Worm (Caenorhabditis elegans) whole organism, L1 larva: Measurements from ENCODE around the gene R144.10.

Experiments
- C04F5.9 ChIP-seq: sonication (generic microtip); optimal IDR thresholded peaks from 2 replicates; lab custom pipeline; 2016; ENCODE audit warnings: missing genetic modification characterization, missing compliant biosample characterization
- C16A3.4 ChIP-seq: fragments of 150-350 bp; optimal IDR thresholded peaks from 2 replicates; lab custom pipeline; 2014; ENCODE audit warnings: missing biosample characterization, missing genetic modification characterization
- C34B4.2 ChIP-seq: sonication (generic microtip); optimal IDR thresholded peaks from 2 replicates; lab custom pipeline; 2017; ENCODE audit warnings: mild to moderate bottlenecking, missing genetic modification characterization, missing compliant biosample characterization
- alr-1 ChIP-seq: fragments of 200-800 bp; sonication (Bioruptor generic); optimal IDR thresholded peaks from 2 replicates; lab custom pipeline; 2018; ENCODE audit warnings: borderline replicate concordance, mild to moderate bottlenecking, missing genetic modification characterization, missing compliant biosample characterization
- blmp-1 ChIP-seq: fragments of 150-350 bp; optimal IDR thresholded peaks from 2 replicates; lab custom pipeline; 2014; ENCODE audit warnings: missing biosample characterization, missing genetic modification characterization
- ceh-63 ChIP-seq: fragments of 200-800 bp; sonication (Bioruptor generic); optimal IDR thresholded peaks from 2 replicates; lab custom pipeline; 2018; ENCODE audit warnings: mild to moderate bottlenecking, missing genetic modification characterization, missing compliant biosample characterization
- ceh-82 ChIP-seq, 3 experiments: fragments of 150-350 bp in 1 of 3; sonication (generic microtip) in 2 of 3; optimal IDR thresholded peaks; 2 replicates each; lab custom pipeline; 2014 to 2017; ENCODE audit warnings: missing biosample characterization in 3 of 3, missing genetic modification characterization in 3 of 3
- ceh-88 ChIP-seq: fragments of 200-800 bp; sonication (Bioruptor generic); IDR thresholded peaks from 2 replicates; pipeline ENCODE4 v1.3.6; 2022; ENCODE audit warnings: missing genetic modification characterization, missing compliant biosample characterization
- ceh-90 ChIP-seq: sonication (generic microtip); optimal IDR thresholded peaks from 2 replicates; lab custom pipeline; 2016; ENCODE audit warnings: missing genetic modification characterization, missing compliant biosample characterization
- dpl-1 ChIP-seq, 3 experiments: fragments of 150-350 bp in 2 of 3; sonication (generic microtip) in 1 of 3; optimal IDR thresholded peaks; 2 replicates each; lab custom pipeline; 2014 to 2017; ENCODE audit warnings: missing biosample characterization in 3 of 3, missing genetic modification characterization in 3 of 3, missing genetic modification reagents in 3 of 3
- dsc-1 ChIP-seq: sonication (generic microtip); optimal IDR thresholded peaks from 2 replicates; lab custom pipeline; 2016; ENCODE audit warnings: mild to moderate bottlenecking, missing genetic modification characterization, missing compliant biosample characterization
- elt-2 ChIP-seq: sonication (generic microtip); optimal IDR thresholded peaks from 2 replicates; lab custom pipeline; 2016; ENCODE audit warnings: missing genetic modification characterization, mild to moderate bottlenecking, inconsistent platforms, missing compliant biosample characterization, missing genetic modification reagents
- elt-3 ChIP-seq, 6 experiments: fragments of 150-350 bp in 1 of 6; sonication (generic microtip); optimal IDR thresholded peaks; 2 replicates each; lab custom pipeline; 2017 to 2018; ENCODE audit warnings: missing biosample characterization in 6 of 6, missing genetic modification characterization in 6 of 6, inconsistent platforms in 1 of 6
- fkh-8 ChIP-seq: sonication (generic microtip); optimal IDR thresholded peaks from 2 replicates; lab custom pipeline; 2016; ENCODE audit warnings: mild to moderate bottlenecking, missing genetic modification characterization, missing compliant biosample characterization
- fos-1 ChIP-seq: fragments of 150-350 bp; optimal IDR thresholded peaks from 2 replicates; lab custom pipeline; 2014; ENCODE audit warnings: missing biosample characterization, missing genetic modification characterization
- grh-1 ChIP-seq: fragments of 200-800 bp; sonication (Bioruptor generic); IDR thresholded peaks from 2 replicates; pipeline ENCODE4 v1.3.6; 2022; ENCODE audit warnings: missing genetic modification reagents, missing genetic modification characterization, missing compliant biosample characterization
- hlh-17 ChIP-seq: fragments of 200-800 bp; sonication (Bioruptor generic); optimal IDR thresholded peaks from 2 replicates; lab custom pipeline; 2018; ENCODE audit warnings: missing genetic modification characterization, mild to moderate bottlenecking, missing compliant biosample characterization, moderate library complexity, borderline replicate concordance
- hpl-2 ChIP-seq: fragments of 150-350 bp; optimal IDR thresholded peaks from 2 replicates; lab custom pipeline; 2014; ENCODE audit warnings: missing biosample characterization, missing genetic modification reagents, missing genetic modification characterization
- irx-1 ChIP-seq: sonication (generic microtip); optimal IDR thresholded peaks from 2 replicates; lab custom pipeline; 2016; ENCODE audit warnings: missing genetic modification characterization, missing compliant biosample characterization
- isw-1 ChIP-seq: fragments of 200-800 bp; sonication (Bioruptor generic); IDR thresholded peaks from 2 replicates; pipeline ENCODE4 v1.3.6; 2022; ENCODE audit warnings: missing genetic modification characterization, missing compliant biosample characterization
- lin-13 ChIP-seq: fragments of 150-350 bp; optimal IDR thresholded peaks from 2 replicates; lab custom pipeline; 2014; ENCODE audit warnings: missing biosample characterization, missing genetic modification reagents, missing genetic modification characterization
- lin-14 ChIP-seq: fragments of 200-800 bp; sonication (Bioruptor generic); optimal IDR thresholded peaks from 2 replicates; lab custom pipeline; 2018; ENCODE audit warnings: mild to moderate bottlenecking, missing genetic modification characterization, moderate library complexity, missing compliant biosample characterization
- lin-15B ChIP-seq: fragments of 150-350 bp; sonication (generic microtip); optimal IDR thresholded peaks from 3 replicates; lab custom pipeline; 2014; ENCODE audit warnings: missing biosample characterization, missing genetic modification characterization
- lin-39 ChIP-seq: fragments of 150-350 bp; optimal IDR thresholded peaks from 2 replicates; lab custom pipeline; 2014; ENCODE audit warnings: missing biosample characterization, missing genetic modification reagents, missing genetic modification characterization
- lir-3 ChIP-seq: sonication (generic microtip); optimal IDR thresholded peaks from 2 replicates; lab custom pipeline; 2016; ENCODE audit warnings: mild to moderate bottlenecking, missing genetic modification characterization, moderate library complexity, missing compliant biosample characterization; ENCODE audit not compliant: poor library complexity
- lsy-2 ChIP-seq, 2 experiments: fragments of 150-350 bp; optimal IDR thresholded peaks; 2 replicates each; lab custom pipeline; 2014; ENCODE audit warnings: missing biosample characterization in 2 of 2, missing genetic modification characterization in 2 of 2
- mef-2 ChIP-seq: fragments of 150-350 bp; optimal IDR thresholded peaks from 2 replicates; lab custom pipeline; 2014; ENCODE audit warnings: missing biosample characterization, missing genetic modification characterization
- nhr-19 ChIP-seq: fragments of 200-800 bp; sonication (Bioruptor generic); conservative IDR thresholded peaks from 2 replicates; pipeline ENCODE4 v1.3.6; 2022; ENCODE audit warnings: missing genetic modification characterization, missing compliant biosample characterization
- nhr-20 ChIP-seq: sonication (generic microtip); optimal IDR thresholded peaks from 2 replicates; lab custom pipeline; 2016; ENCODE audit warnings: mild to moderate bottlenecking, missing genetic modification characterization, missing compliant biosample characterization
- nhr-28 ChIP-seq: fragments of 150-350 bp; optimal IDR thresholded peaks from 2 replicates; lab custom pipeline; 2014; ENCODE audit warnings: missing biosample characterization, missing genetic modification characterization
- nhr-71 ChIP-seq: sonication (generic microtip); optimal IDR thresholded peaks from 2 replicates; lab custom pipeline; 2016; ENCODE audit warnings: mild to moderate bottlenecking, missing genetic modification characterization, moderate library complexity, missing compliant biosample characterization
- nhr-76 ChIP-seq: sonication (generic microtip); optimal IDR thresholded peaks from 2 replicates; lab custom pipeline; 2017; ENCODE audit warnings: missing biosample characterization, missing genetic modification characterization
- nhr-90 ChIP-seq: sonication (generic microtip); optimal IDR thresholded peaks from 2 replicates; lab custom pipeline; 2016; ENCODE audit warnings: mild to moderate bottlenecking, missing genetic modification characterization, missing compliant biosample characterization; ENCODE audit not compliant: poor library complexity
- pag-3 ChIP-seq: sonication (generic microtip); optimal IDR thresholded peaks from 2 replicates; lab custom pipeline; 2017; ENCODE audit warnings: missing genetic modification characterization, mild to moderate bottlenecking, missing compliant biosample characterization, antibody characterized with exemption, borderline replicate concordance; ENCODE audit not compliant: insufficient read depth
- pax-3 ChIP-seq: fragments of 200-800 bp; sonication (Bioruptor generic); optimal IDR thresholded peaks from 2 replicates; lab custom pipeline; 2018; ENCODE audit warnings: mild to moderate bottlenecking, missing genetic modification characterization, moderate library complexity, missing compliant biosample characterization
- pqm-1 ChIP-seq: sonication (generic microtip); optimal IDR thresholded peaks from 3 replicates; lab custom pipeline; 2017; ENCODE audit warnings: missing biosample characterization, missing genetic modification characterization
- snu-23 ChIP-seq: sonication (generic microtip); optimal IDR thresholded peaks from 2 replicates; lab custom pipeline; 2016; ENCODE audit warnings: missing genetic modification characterization, missing compliant biosample characterization
- sox-4 ChIP-seq: sonication (generic microtip); optimal IDR thresholded peaks from 2 replicates; lab custom pipeline; 2016; ENCODE audit warnings: missing genetic modification characterization, missing compliant biosample characterization
- sptf-1 ChIP-seq: fragments of 150-350 bp; optimal IDR thresholded peaks from 2 replicates; lab custom pipeline; 2014; ENCODE audit warnings: missing biosample characterization, missing genetic modification characterization
- sup-37 ChIP-seq: fragments of 200-800 bp; sonication (Bioruptor generic); optimal IDR thresholded peaks from 2 replicates; lab custom pipeline; 2018; ENCODE audit warnings: mild to moderate bottlenecking, missing genetic modification characterization, missing compliant biosample characterization
- tbx-2 ChIP-seq: sonication (generic microtip); optimal IDR thresholded peaks from 2 replicates; lab custom pipeline; 2016; ENCODE audit warnings: missing genetic modification characterization, missing compliant biosample characterization
- unc-62 ChIP-seq: fragments of 150-350 bp; optimal IDR thresholded peaks from 2 replicates; lab custom pipeline; 2014; ENCODE audit warnings: missing biosample characterization, missing genetic modification reagents, missing genetic modification characterization
- vab-15 ChIP-seq: sonication (generic microtip); optimal IDR thresholded peaks from 2 replicates; lab custom pipeline; 2017; ENCODE audit warnings: missing genotype, mild to moderate bottlenecking, missing genetic modification characterization, missing compliant biosample characterization
- xbp-1 ChIP-seq: sonication (generic microtip); optimal IDR thresholded peaks from 2 replicates; lab custom pipeline; 2016; ENCODE audit warnings: missing genetic modification characterization, missing compliant biosample characterization
- zip-4 ChIP-seq: fragments of 200-800 bp; sonication (Bioruptor generic); optimal IDR thresholded peaks from 2 replicates; lab custom pipeline; 2018; ENCODE audit warnings: mild to moderate bottlenecking, missing genetic modification characterization, moderate library complexity, missing compliant biosample characterization

Gene R144.10

ce11 chrIII:5025136-5025629 lies 23.1 kb upstream of the R144.10 start (continued):
- no peak for TF ChIP-seq fos-1 (tag; lab: Kevin White, UChicago)
- peak; percentile 42 to 45 for TF ChIP-seq lsy-2 (tag; optimal IDR thresholded peaks at IDR 0.05; lab: Kevin White, UChicago)
- TF ChIP-seq hlh-17, result no peak
- no peak for TF ChIP-seq sup-37 (GFP tag; lab: Kevin White, UChicago)
- TF ChIP-seq blmp-1, result no peak
- TF ChIP-seq dpl-1 (GFP tag; optimal IDR thresholded peaks at IDR 0.05; lab: Kevin White, UChicago), result peak in 2 of 3 experiments; percentile 3 to 9
- TF ChIP-seq nhr-71 (tag; lab: Kevin White, UChicago), result peak; percentile 72
- no peak for TF ChIP-seq pag-3 (tag; lab: Kevin White, UChicago)
- peak; percentile 22 for TF ChIP-seq sox-4 (tag; lab: Kevin White, UChicago)
- peak; percentile 36; the same call in 1 of the 2 replicates for TF ChIP-seq grh-1
- no peak for TF ChIP-seq ceh-88
- no peak for TF ChIP-seq sptf-1 (tag; lab: Kevin White, UChicago)
- TF ChIP-seq lin-39 (tag; lab: Kevin White, UChicago), result no peak
- no peak for TF ChIP-seq mef-2
- no peak for TF ChIP-seq C16A3.4 (tag; lab: Kevin White, UChicago)
- no peak for TF ChIP-seq lir-3 (tag; lab: Kevin White, UChicago)
- TF ChIP-seq pax-3 (tag; lab: Kevin White, UChicago), result peak; percentile 32
- no peak for TF ChIP-seq alr-1 (tag; lab: Kevin White, UChicago)
- TF ChIP-seq dsc-1 (tag; lab: Kevin White, UChicago), result peak; percentile 0
- TF ChIP-seq vab-15 (tag; lab: Kevin White, UChicago), result peak; percentile 3
- TF ChIP-seq elt-2, result peak; percentile 34
- no peak for TF ChIP-seq irx-1 (tag; lab: Kevin White, UChicago)
- TF ChIP-seq ceh-90 (tag; lab: Kevin White, UChicago), result no peak
- TF ChIP-seq nhr-90 (tag; lab: Kevin White, UChicago), result peak; percentile 39
- TF ChIP-seq nhr-20 (tag; lab: Kevin White, UChicago), result peak; percentile 43
- TF ChIP-seq unc-62 (GFP tag; lab: Kevin White, UChicago), result no peak
- no peak for TF ChIP-seq isw-1 (GFP tag; lab: Robert Waterston, UW)
- peak; percentile 31 for TF ChIP-seq zip-4 (GFP tag; lab: Kevin White, UChicago)
- TF ChIP-seq lin-13 (GFP tag; lab: Kevin White, UChicago), result no peak
- TF ChIP-seq C04F5.9, result no peak
- TF ChIP-seq fkh-8 (tag; lab: Kevin White, UChicago), result no peak
- peak; percentile 1 for TF ChIP-seq tbx-2 (tag; lab: Kevin White, UChicago)
- TF ChIP-seq hpl-2 (GFP tag; lab: Kevin White, UChicago), result no peak
- TF ChIP-seq lin-15B, result no peak
- no peak for TF ChIP-seq C34B4.2 (tag; lab: Kevin White, UChicago)
- no peak for TF ChIP-seq ceh-82 (tag; optimal IDR thresholded peaks at IDR 0.05; lab: Kevin White, UChicago)
- no peak for TF ChIP-seq pqm-1 (tag; lab: Kevin White, UChicago)
- no peak for TF ChIP-seq snu-23 (GFP tag; lab: Kevin White, UChicago)
- TF ChIP-seq xbp-1 (tag; lab: Kevin White, UChicago), result peak; percentile 7
- TF ChIP-seq nhr-28 (tag; lab: Kevin White, UChicago), result no peak
- no peak for TF ChIP-seq nhr-76 (tag; lab: Kevin White, UChicago)
- TF ChIP-seq ceh-63 (GFP tag; lab: Kevin White, UChicago), result no peak
- no peak for TF ChIP-seq elt-3 (tag; optimal IDR thresholded peaks at IDR 0.05; lab: Kevin White, UChicago)
- TF ChIP-seq nhr-19 (GFP tag; lab: Robert Waterston, UW), result peak; percentile 32
- no peak for TF ChIP-seq lin-14
- TF ChIP-seq, all 84 proteins: peak for 24
